Fruit fly (Drosophila melanogaster) whole organism, embryonic: ENCODE results near the gene CG11790.
A peak's percentile ranks its signal among the peaks of the same experiment; 100 is the strongest.

Experiments
- Abd-B ChIP-seq: fragments of 200-800 bp; sonication (Bioruptor generic); optimal IDR thresholded peaks from 2 replicates; lab custom pipeline; 2018; ENCODE audit warnings: missing biosample characterization, mild to moderate bottlenecking, missing genetic modification characterization, moderate library complexity
- Ada2b ChIP-seq: fragments of 200-800 bp; sonication (Bioruptor generic); IDR thresholded peaks from 2 replicates; pipeline ENCODE4 v1.3.6; 2022; ENCODE audit warnings: missing biosample characterization, missing genetic modification characterization
- Antp ChIP-seq: fragments of 200-800 bp; sonication (Bioruptor generic); optimal IDR thresholded peaks from 3 replicates; lab custom pipeline; 2016; ENCODE audit warnings: missing biosample characterization, missing genetic modification characterization
- Atf3 ChIP-seq: fragments of 200-800 bp; sonication (Bioruptor generic); optimal IDR thresholded peaks from 3 replicates; lab custom pipeline; 2016; ENCODE audit warnings: missing biosample characterization, missing genetic modification characterization
- CG10431 ChIP-seq: fragments of 200-800 bp; sonication (Bioruptor generic); optimal IDR thresholded peaks from 3 replicates; lab custom pipeline; 2018; ENCODE audit warnings: missing biosample characterization, mild to moderate bottlenecking, missing genetic modification characterization
- CG11695 ChIP-seq: fragments of 200-800 bp; sonication (Bioruptor generic); IDR thresholded peaks from 3 replicates; pipeline ENCODE4 v1.3.6; 2022; ENCODE audit warnings: missing biosample characterization, missing genetic modification characterization
- CG13123 ChIP-seq: fragments of 200-800 bp; sonication (Bioruptor generic); optimal IDR thresholded peaks from 2 replicates; lab custom pipeline; 2016; ENCODE audit warnings: missing biosample characterization, missing genetic modification characterization
- CG14441 ChIP-seq: fragments of 200-800 bp; sonication (Bioruptor generic); IDR thresholded peaks from 2 replicates; pipeline ENCODE4 v1.3.6; 2022; ENCODE audit warnings: missing biosample characterization, missing genetic modification characterization
- CG14860 ChIP-seq: fragments of 200-800 bp; sonication (Bioruptor generic); IDR thresholded peaks from 3 replicates; pipeline ENCODE4 v1.3.6; 2022; ENCODE audit warnings: missing biosample characterization, missing genetic modification characterization; ENCODE audit not compliant: partially characterized antibody
- CG1647 ChIP-seq: fragments of 200-800 bp; sonication (Bioruptor generic); optimal IDR thresholded peaks from 3 replicates; lab custom pipeline; 2016; ENCODE audit warnings: missing biosample characterization, missing genetic modification characterization
- CG3407 ChIP-seq: fragments of 200-800 bp; sonication (Bioruptor generic); optimal IDR thresholded peaks from 2 replicates; lab custom pipeline; 2018; ENCODE audit warnings: missing biosample characterization, mild to moderate bottlenecking, missing genetic modification characterization
- CG4328 ChIP-seq: fragments of 200-800 bp; sonication (Bioruptor generic); optimal IDR thresholded peaks from 3 replicates; lab custom pipeline; 2017; ENCODE audit warnings: missing biosample characterization, missing genetic modification reagents, missing genetic modification characterization
- CG5953 ChIP-seq: fragments of 200-800 bp; sonication (Bioruptor generic); IDR thresholded peaks from 2 replicates; pipeline ENCODE4 v1.3.6; 2022; ENCODE audit warnings: missing biosample characterization, missing genetic modification characterization
- CG7745 ChIP-seq: fragments of 200-800 bp; sonication (Bioruptor generic); optimal IDR thresholded peaks from 2 replicates; lab custom pipeline; 2018; ENCODE audit warnings: missing biosample characterization, mild to moderate bottlenecking, missing genetic modification characterization, moderate library complexity
- CG7786 ChIP-seq: fragments of 200-800 bp; sonication (Bioruptor generic); optimal IDR thresholded peaks from 2 replicates; lab custom pipeline; 2016; ENCODE audit warnings: missing biosample characterization, missing genetic modification characterization
- CG7963 ChIP-seq: fragments of 200-800 bp; sonication (Bioruptor generic); IDR thresholded peaks from 3 replicates; pipeline ENCODE4 v1.3.6; 2022; ENCODE audit warnings: missing biosample characterization, missing genetic modification characterization; ENCODE audit not compliant: partially characterized antibody
- Dip2 ChIP-seq: fragments of 200-800 bp; sonication (Bioruptor generic); IDR thresholded peaks from 2 replicates; pipeline ENCODE4 v1.3.6; 2022; ENCODE audit warnings: missing biosample characterization, missing genetic modification characterization
- Drgx ChIP-seq: fragments of 200-800 bp; sonication (Bioruptor generic); IDR thresholded peaks from 2 replicates; pipeline ENCODE4 v1.3.6; 2022; ENCODE audit warnings: missing biosample characterization, missing genetic modification characterization
- Ets97D ChIP-seq: fragments of 200-800 bp; sonication (Bioruptor generic); optimal IDR thresholded peaks from 3 replicates; lab custom pipeline; 2016; ENCODE audit warnings: missing biosample characterization, missing genetic modification characterization
- HLH3B ChIP-seq: fragments of 200-800 bp; sonication (Bioruptor generic); IDR thresholded peaks from 2 replicates; pipeline ENCODE4 v1.3.6; 2022; ENCODE audit warnings: missing biosample characterization, missing genetic modification characterization
- Hsf ChIP-seq: fragments of 200-800 bp; sonication (Bioruptor generic); optimal IDR thresholded peaks from 3 replicates; lab custom pipeline; 2016; ENCODE audit warnings: missing biosample characterization, missing genetic modification characterization
- MTF-1 ChIP-seq: fragments of 200-800 bp; sonication (Bioruptor generic); optimal IDR thresholded peaks from 2 replicates; lab custom pipeline; 2018; ENCODE audit warnings: missing biosample characterization, mild to moderate bottlenecking, missing genetic modification characterization, borderline replicate concordance
- NC2α ChIP-seq: fragments of 200-800 bp; sonication (Bioruptor generic); optimal IDR thresholded peaks from 2 replicates; lab custom pipeline; 2016; ENCODE audit warnings: missing biosample characterization, missing genetic modification characterization
- Neu2 ChIP-seq: fragments of 200-800 bp; sonication (Bioruptor generic); optimal IDR thresholded peaks from 3 replicates; lab custom pipeline; 2016; ENCODE audit warnings: missing biosample characterization, missing genetic modification characterization, borderline replicate concordance
- Nf-YA ChIP-seq: fragments of 200-800 bp; sonication (Bioruptor generic); IDR thresholded peaks from 2 replicates; pipeline ENCODE4 v1.3.6; 2022; ENCODE audit warnings: missing biosample characterization, missing genetic modification characterization
- Optix ChIP-seq: fragments of 200-800 bp; sonication (Bioruptor generic); IDR thresholded peaks from 3 replicates; pipeline ENCODE4 v1.3.6; 2022; ENCODE audit warnings: missing biosample characterization, missing genetic modification characterization
- ase ChIP-seq: fragments of 200-800 bp; sonication (Bioruptor generic); IDR thresholded peaks from 3 replicates; pipeline ENCODE4 v1.3.6; 2022; ENCODE audit warnings: missing biosample characterization, missing genetic modification characterization
- ato ChIP-seq: fragments of 200-800 bp; sonication (Bioruptor generic); IDR thresholded peaks from 2 replicates; pipeline ENCODE4 v1.3.6; 2022; ENCODE audit warnings: missing biosample characterization, missing genetic modification characterization; ENCODE audit not compliant: partially characterized antibody
- dm ChIP-seq: fragments of 200-800 bp; sonication (Bioruptor generic); optimal IDR thresholded peaks from 3 replicates; lab custom pipeline; 2016; ENCODE audit warnings: missing biosample characterization, missing genetic modification characterization
- dmrt99B ChIP-seq: fragments of 200-800 bp; sonication (Bioruptor generic); optimal IDR thresholded peaks from 2 replicates; lab custom pipeline; 2018; ENCODE audit warnings: missing biosample characterization, mild to moderate bottlenecking, missing genetic modification characterization, moderate library complexity
- ems ChIP-seq: fragments of 200-800 bp; sonication (Bioruptor generic); optimal IDR thresholded peaks from 3 replicates; lab custom pipeline; 2016; ENCODE audit warnings: missing biosample characterization, missing genetic modification characterization
- fu2 ChIP-seq: fragments of 200-800 bp; sonication (Bioruptor generic); optimal IDR thresholded peaks from 2 replicates; lab custom pipeline; 2016; ENCODE audit warnings: missing biosample characterization, missing genetic modification characterization
- hkb ChIP-seq, 2 experiments: fragments of 200-800 bp in 1 of 2; fragments of >200 bp in 1 of 2; sonication (Bioruptor generic) in 1 of 2; IDR thresholded peaks in 1 of 2; optimal IDR thresholded peaks in 1 of 2; 2 replicates each; pipeline versions ENCODE4 v1.3.6 to Lab custom; 2017 to 2022; ENCODE audit warnings: missing biosample characterization in 1 of 2, missing genetic modification characterization in 1 of 2
- ind ChIP-seq: fragments of 200-800 bp; sonication (Bioruptor generic); optimal IDR thresholded peaks from 3 replicates; lab custom pipeline; 2016; ENCODE audit warnings: missing biosample characterization, missing genetic modification characterization
- jigr1 ChIP-seq: fragments of 200-800 bp; sonication (Bioruptor generic); IDR thresholded peaks from 3 replicates; pipeline ENCODE4 v1.3.6; 2022; ENCODE audit warnings: missing biosample characterization, missing genetic modification characterization
- jumu ChIP-seq: fragments of 200-800 bp; sonication (Bioruptor generic); optimal IDR thresholded peaks from 3 replicates; lab custom pipeline; 2016; ENCODE audit warnings: missing biosample characterization, missing genetic modification characterization
- pfk ChIP-seq: fragments of 200-800 bp; sonication (Bioruptor generic); optimal IDR thresholded peaks from 2 replicates; lab custom pipeline; 2018; ENCODE audit warnings: missing biosample characterization, mild to moderate bottlenecking, missing genetic modification characterization, moderate library complexity
- salm ChIP-seq: fragments of 200-800 bp; sonication (Bioruptor generic); optimal IDR thresholded peaks from 2 replicates; lab custom pipeline; 2018; ENCODE audit warnings: missing biosample characterization, mild to moderate bottlenecking, missing genetic modification characterization
- schlank ChIP-seq: fragments of 200-800 bp; sonication (Bioruptor generic); optimal IDR thresholded peaks from 2 replicates; lab custom pipeline; 2018; ENCODE audit warnings: missing biosample characterization, mild to moderate bottlenecking, missing genetic modification characterization
- sens ChIP-seq: fragments of 200-800 bp; sonication (Bioruptor generic); peaks from one replicate; lab custom pipeline; 2016; ENCODE audit warnings: missing biosample characterization, missing genetic modification characterization
- sna ChIP-seq: fragments of 200-800 bp; sonication (Bioruptor generic); IDR thresholded peaks from 2 replicates; pipeline ENCODE4 v1.3.6; 2022; ENCODE audit warnings: missing biosample characterization, missing genetic modification characterization; ENCODE audit not compliant: partially characterized antibody
- sr ChIP-seq: fragments of 200-800 bp; sonication (Bioruptor generic); IDR thresholded peaks from 3 replicates; pipeline ENCODE4 v1.3.6; 2022; ENCODE audit warnings: missing biosample characterization, missing genetic modification characterization
- tll ChIP-seq, 2 experiments: fragments of 200-800 bp in 1 of 2; fragments of >200 bp in 1 of 2; sonication (Bioruptor generic) in 1 of 2; optimal IDR thresholded peaks; 2 replicates each; lab custom pipeline; 2017 to 2019; ENCODE audit warnings: missing biosample characterization in 2 of 2, missing genetic modification characterization in 2 of 2, mild to moderate bottlenecking in 1 of 2, moderate library complexity in 1 of 2
- tna ChIP-seq: fragments of 200-800 bp; sonication (Bioruptor generic); IDR thresholded peaks from 2 replicates; pipeline ENCODE4 v1.3.6; 2022; ENCODE audit warnings: missing biosample characterization, missing genetic modification characterization; ENCODE audit not compliant: partially characterized antibody
- ttk ChIP-seq: fragments of 200-800 bp; sonication (Bioruptor generic); IDR thresholded peaks from 2 replicates; pipeline ENCODE4 v2.1.2; 2022; ENCODE audit warnings: missing biosample characterization, missing genetic modification characterization
- tup ChIP-seq: fragments of 200-800 bp; sonication (Bioruptor generic); optimal IDR thresholded peaks from 2 replicates; lab custom pipeline; 2016; ENCODE audit warnings: missing biosample characterization, mild to moderate bottlenecking, missing genetic modification characterization, moderate library complexity
- twi ChIP-seq: fragments of 200-800 bp; optimal IDR thresholded peaks from 2 replicates; lab custom pipeline; 2019; ENCODE audit warnings: missing biosample characterization, mild to moderate bottlenecking, missing genetic modification characterization, moderate library complexity
- vnd ChIP-seq: fragments of 200-800 bp; sonication (Bioruptor generic); IDR thresholded peaks from 3 replicates; pipeline ENCODE4 v1.3.6; 2022; ENCODE audit warnings: missing biosample characterization, missing genetic modification characterization; ENCODE audit not compliant: partially characterized antibody
- wor ChIP-seq: fragments of 200-800 bp; sonication (Bioruptor generic); IDR thresholded peaks from 2 replicates; pipeline ENCODE4 v1.3.6; 2022; ENCODE audit warnings: missing biosample characterization, missing genetic modification characterization
- zfh2 ChIP-seq: fragments of 200-800 bp; sonication (Bioruptor generic); optimal IDR thresholded peaks from 2 replicates; lab custom pipeline; 2016; ENCODE audit warnings: missing biosample characterization, missing genetic modification characterization

CG11790 gene

DNA sequence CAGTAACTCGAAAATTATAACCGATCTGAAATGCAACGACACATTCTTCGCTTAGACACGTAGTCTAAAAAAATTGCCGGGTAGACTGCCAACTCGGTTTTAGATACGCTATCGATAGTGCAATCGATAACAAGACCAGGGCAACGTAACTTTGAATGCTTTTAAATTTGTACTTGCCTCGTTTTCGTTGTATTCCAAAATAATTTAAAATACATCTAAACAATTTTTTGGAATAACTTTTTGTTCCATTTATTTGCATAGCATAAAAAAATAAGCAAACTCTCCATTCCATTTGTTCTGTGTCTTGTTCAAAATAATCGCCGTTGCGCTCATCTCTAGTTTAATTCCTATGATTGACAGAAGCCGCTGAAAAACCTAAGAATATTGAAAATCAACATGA, 22.1 kb downstream of the CG11790 start, which contains the start of the genes Stt3B and CG11839 (continued):
- TF ChIP-seq hkb (optimal IDR thresholded peaks at IDR 0.05; lab: Kevin White, UChicago) (no peak), hkb (GFP tag; IDR thresholded peaks at IDR 0.05; lab: Robert Waterston, UW) (peak; percentile 67), ems (GFP tag; lab: Kevin White, UChicago) (peak; percentile 82), dm (GFP tag; lab: Kevin White, UChicago) (peak; percentile 58), jigr1 (GFP tag; lab: Robert Waterston, UW) (no peak), CG11695 (GFP tag; lab: Robert Waterston, UW) (no peak), Dip2 (GFP tag; lab: Robert Waterston, UW) (no peak), tll (GFP tag; optimal IDR thresholded peaks at IDR 0.05; lab: Kevin White, UChicago) (peak in 1 of 2 experiments; percentile 35), Atf3 (peak; percentile 45), sens (GFP tag; lab: Kevin White, UChicago) (peak; percentile 96), sna (GFP tag; lab: Robert Waterston, UW) (peak; percentile 93), CG7745 (tag; lab: Kevin White, UChicago) (peak; percentile 23), ato (peak; percentile 69), CG4328 (GFP tag; lab: Kevin White, UChicago) (peak; percentile 41), Optix (peak; percentile 40; the same call in 1 of the 3 replicates), ase (no peak; the same call in 2 of the 3 replicates), CG14441 (GFP tag; lab: Robert Waterston, UW) (peak; percentile 79), zfh2 (peak; percentile 92), CG1647 (GFP tag; lab: Kevin White, UChicago) (peak; percentile 76), CG13123 (GFP tag; lab: Kevin White, UChicago) (no peak), CG14860 (peak; percentile 91), tna (GFP tag; lab: Robert Waterston, UW) (peak; percentile 76; the same call in 1 of the 2 replicates), CG3407 (GFP tag; lab: Kevin White, UChicago) (peak; percentile 6), fu2 (GFP tag; lab: Kevin White, UChicago) (peak; percentile 81), CG7963 (GFP tag; lab: Robert Waterston, UW) (peak; percentile 66; the same call in 2 of the 3 replicates), Antp (GFP tag; lab: Kevin White, UChicago) (peak; percentile 76), Neu2 (GFP tag; lab: Kevin White, UChicago) (peak; percentile 10), CG10431 (GFP tag; lab: Kevin White, UChicago) (peak; percentile 27), wor (GFP tag; lab: Robert Waterston, UW) (no peak), CG7786 (GFP tag; lab: Kevin White, UChicago) (peak; percentile 83), Ets97D (GFP tag; lab: Kevin White, UChicago) (peak; percentile 90), pfk (GFP tag; lab: Kevin White, UChicago) (peak; percentile 76), vnd (GFP tag; lab: Robert Waterston, UW) (peak; percentile 90), salm (tag; lab: Kevin White, UChicago) (peak; percentile 3), Abd-B (GFP tag; lab: Kevin White, UChicago) (no peak), CG5953 (GFP tag; lab: Robert Waterston, UW) (no peak), ind (GFP tag; lab: Kevin White, UChicago) (peak; percentile 81), NC2α (GFP tag; lab: Kevin White, UChicago) (no peak), HLH3B (GFP tag; lab: Robert Waterston, UW) (peak; percentile 56; the same call in 1 of the 2 replicates), Nf-YA (GFP tag; lab: Robert Waterston, UW) (peak; percentile 66), ttk (0 out of 2 replicates have a peak, but pooled peaks have one; percentile 6), twi (tag; lab: Kevin White, UChicago) (peak; percentile 57), Drgx (GFP tag; lab: Robert Waterston, UW) (no peak), schlank (tag; lab: Kevin White, UChicago) (peak; percentile 18), jumu (GFP tag; lab: Kevin White, UChicago) (peak; percentile 82), MTF-1 (GFP tag; lab: Kevin White, UChicago) (no peak), Hsf (GFP tag; lab: Kevin White, UChicago) (peak; percentile 82), dmrt99B (tag; lab: Kevin White, UChicago) (no peak), Ada2b (GFP tag; lab: Robert Waterston, UW) (peak; percentile 58), sr (GFP tag; lab: Robert Waterston, UW) (no peak), tup (GFP tag; lab: Kevin White, UChicago) (peak; percentile 19)
